Worm (Caenorhabditis elegans): Measurements from ENCODE around the gene nca-2.

The nca-2 gene

DNA sequence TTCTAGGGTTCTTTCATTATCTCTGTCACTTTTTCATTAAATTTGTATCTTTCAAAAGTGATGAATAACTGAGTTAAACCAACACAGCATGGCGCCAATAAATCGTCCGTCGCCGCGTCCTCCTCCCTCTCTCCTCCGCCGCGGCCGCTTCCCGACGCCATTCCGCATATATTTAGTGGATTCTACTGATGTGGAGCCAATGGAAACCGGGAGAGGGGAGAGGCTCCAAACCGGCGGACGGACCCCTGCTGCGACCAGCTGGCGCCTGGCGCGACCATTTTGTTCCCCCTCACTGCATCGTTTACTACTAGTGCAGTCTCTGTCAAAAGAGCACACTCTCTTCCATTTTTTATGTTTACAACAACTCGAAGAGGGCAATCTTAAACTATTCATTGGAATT, 14.2 kb upstream of the nca-2 start:
- TF ChIP-seq ceh-30 (tag; optimal IDR thresholded peaks at IDR 0.05) (no peak), pha-4 (tag; optimal IDR thresholded peaks at IDR 0.05) (no peak), hlh-6 (tag; optimal IDR thresholded peaks at IDR 0.05) (no peak), ceh-9 (tag; optimal IDR thresholded peaks at IDR 0.05) (no peak), ttx-3 (tag; optimal IDR thresholded peaks at IDR 0.05) (no peak), sox-2 (GFP tag; IDR thresholded peaks at IDR 0.05) (no peak), elt-4 (tag; optimal IDR thresholded peaks at IDR 0.05) (peak; percentile 20), ceh-48 (tag; optimal IDR thresholded peaks at IDR 0.05) (no peak)

DNA sequence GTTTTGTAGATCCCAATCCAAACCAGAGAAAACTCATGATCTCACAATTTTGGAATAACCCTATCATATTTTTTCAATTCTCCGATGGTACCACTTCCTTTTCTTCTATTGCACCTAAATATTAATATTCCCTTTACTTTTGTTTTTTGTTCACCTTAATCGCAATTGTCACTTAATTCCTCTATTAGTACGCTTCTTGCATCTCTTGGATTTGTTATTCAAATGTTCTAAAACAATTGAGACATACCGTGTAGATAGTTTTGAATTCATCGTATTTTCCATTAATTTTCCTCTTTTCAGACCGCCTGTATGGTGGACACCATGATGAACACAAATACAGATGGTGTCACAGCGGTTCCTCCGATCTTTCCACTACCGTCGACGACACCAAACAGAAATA, 13.5 kb upstream of the nca-2 start, which contains the start of gene flh-2:
Gene flh-2 (plus strand): TSS at position 301 of the 400 bp plus-strand sequence.
- no peak for TF ChIP-seq ets-4 (tag; optimal IDR thresholded peaks at IDR 0.05)
- no peak for TF ChIP-seq ceh-24 (tag; optimal IDR thresholded peaks at IDR 0.05)
- TF ChIP-seq ceh-30 (tag; optimal IDR thresholded peaks at IDR 0.05): no peak
- TF ChIP-seq tbx-2 (tag; optimal IDR thresholded peaks at IDR 0.05): no peak
- no peak for TF ChIP-seq che-1 (tag; optimal IDR thresholded peaks at IDR 0.05)
- no peak for TF ChIP-seq ceh-48 (tag; optimal IDR thresholded peaks at IDR 0.05)
- no peak for TF ChIP-seq ztf-16 (tag; optimal IDR thresholded peaks at IDR 0.05)
- TF ChIP-seq K02D7.2 (tag; optimal IDR thresholded peaks at IDR 0.05): no peak
- TF ChIP-seq ceh-45 (GFP tag; IDR thresholded peaks at IDR 0.05): no peak
- TF ChIP-seq lim-6 (tag; optimal IDR thresholded peaks at IDR 0.05): no peak

DNA sequence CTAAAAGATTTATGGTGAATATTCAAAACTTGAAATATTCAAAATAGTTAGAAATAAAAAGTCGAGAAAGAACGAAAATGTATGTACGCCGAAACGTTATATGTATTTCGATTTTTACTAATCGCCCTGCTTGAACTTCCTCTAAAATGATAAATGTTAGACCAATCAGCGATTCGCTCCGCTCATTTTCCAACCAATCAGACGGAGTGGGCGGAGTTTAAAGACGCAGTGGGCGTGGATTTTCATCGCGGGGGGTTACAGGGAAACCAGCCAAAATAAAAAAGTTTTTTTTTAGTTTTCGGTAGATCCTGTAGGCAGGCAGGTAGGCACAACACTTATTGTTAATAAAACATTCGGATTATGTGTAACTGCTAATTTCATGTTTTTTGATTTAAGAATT, 12.4 kb upstream of the nca-2 start:
- TF ChIP-seq ceh-9 (tag; optimal IDR thresholded peaks at IDR 0.05): no peak
- peak; percentile 90 for TF ChIP-seq nfya-1 (tag; optimal IDR thresholded peaks at IDR 0.05)

DNA sequence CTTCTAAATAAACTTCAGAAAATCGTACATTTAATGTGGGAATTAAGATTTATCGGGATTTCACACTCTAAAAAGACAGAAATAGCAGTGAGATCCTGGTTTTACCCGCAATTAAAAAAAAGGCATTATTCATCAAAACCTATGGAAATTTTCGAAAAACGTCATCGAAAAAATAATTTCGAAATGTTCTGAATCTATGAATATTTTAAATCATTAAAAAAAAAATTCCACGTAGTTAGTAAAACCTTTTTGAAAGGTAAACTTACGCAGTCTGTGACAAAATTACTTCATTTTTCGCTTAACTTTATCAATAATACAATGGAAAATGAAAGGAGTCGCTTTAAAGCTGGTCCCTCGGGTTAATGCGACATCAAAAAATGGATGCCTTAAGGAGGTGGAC, 8.8 kb upstream of the nca-2 start, which contains the start of gene C26E6.1:
Gene C26E6.1 (plus strand): TSS at position 301 of the 400 bp plus-strand sequence.
- TF ChIP-seq elt-2 (tag; optimal IDR thresholded peaks at IDR 0.05): no peak
- no peak for TF ChIP-seq C38D4.7 (GFP tag; optimal IDR thresholded peaks at IDR 0.05)
- no peak for TF ChIP-seq ceh-6 (GFP tag; optimal IDR thresholded peaks at IDR 0.05)
- no peak for TF ChIP-seq pax-1 (tag; optimal IDR thresholded peaks at IDR 0.05)
- no peak for TF ChIP-seq ztf-16 (tag; optimal IDR thresholded peaks at IDR 0.05)
- TF ChIP-seq Y22D7AL.16 (tag; optimal IDR thresholded peaks at IDR 0.05): no peak

DNA sequence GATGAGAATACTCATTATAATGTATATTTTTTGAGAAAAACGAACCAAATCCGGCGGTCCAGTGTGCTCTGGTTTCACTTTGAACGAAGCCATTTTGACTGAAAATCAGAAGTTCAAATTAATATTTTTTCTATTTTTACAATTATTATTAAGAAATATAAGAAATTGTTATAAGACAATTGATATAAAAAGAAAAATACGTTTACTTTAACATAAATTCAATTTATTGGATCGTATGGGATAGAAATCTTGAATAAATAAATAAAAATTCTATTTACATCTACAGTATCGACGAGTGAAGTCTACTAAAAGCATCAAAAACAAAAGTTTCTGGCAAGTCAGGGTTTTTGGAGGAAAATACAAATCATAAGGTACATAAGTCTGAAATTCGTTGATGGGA, 5.2 kb upstream of the nca-2 start, which contains the start of gene C27F2.4:
Gene C27F2.4 (minus strand): TSS at position 101 of the 400 bp plus-strand sequence.
- TF ChIP-seq C38D4.7 (GFP tag; optimal IDR thresholded peaks at IDR 0.05): no peak
- no peak for TF ChIP-seq zip-5 (tag; optimal IDR thresholded peaks at IDR 0.05)
- no peak for TF ChIP-seq ceh-48 (tag; optimal IDR thresholded peaks at IDR 0.05)
- TF ChIP-seq ceh-31 (tag; optimal IDR thresholded peaks at IDR 0.05): no peak
- no peak for TF ChIP-seq ztf-16 (tag; optimal IDR thresholded peaks at IDR 0.05)
- no peak for TF ChIP-seq K02D7.2 (tag; optimal IDR thresholded peaks at IDR 0.05)
- no peak for TF ChIP-seq syd-9 (tag; optimal IDR thresholded peaks at IDR 0.05)
- TF ChIP-seq ceh-19 (GFP tag; optimal IDR thresholded peaks at IDR 0.05): no peak

DNA sequence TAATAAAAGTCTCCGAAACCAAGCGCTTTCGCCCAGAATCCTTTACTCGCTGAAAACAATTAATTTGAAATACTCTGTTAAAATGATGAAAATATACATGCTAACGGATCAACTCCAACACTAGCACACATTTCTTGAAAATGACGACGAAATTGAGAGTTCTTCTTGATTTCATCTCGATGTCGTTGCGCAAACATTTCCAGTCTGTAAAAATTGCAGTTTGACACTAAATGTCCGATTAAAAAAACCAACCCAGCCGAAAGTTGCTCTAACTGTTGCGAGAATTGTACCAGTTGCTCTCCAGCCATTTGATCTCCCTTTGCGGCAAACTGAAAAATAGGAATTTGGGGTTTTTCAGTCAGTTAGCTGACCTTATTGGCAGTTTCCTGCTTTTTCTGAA, 4.1 kb upstream of the nca-2 start:
- no peak for TF ChIP-seq unc-3 (GFP tag; conservative IDR thresholded peaks at IDR 0.05)
- TF ChIP-seq unc-3 (tag; optimal IDR thresholded peaks at IDR 0.05): no peak
- no peak for TF ChIP-seq pat-9 (tag; optimal IDR thresholded peaks at IDR 0.05)
- no peak for TF ChIP-seq ceh-45 (GFP tag; IDR thresholded peaks at IDR 0.05)
- TF ChIP-seq mec-3 (tag; optimal IDR thresholded peaks at IDR 0.05; ENCODE audit: borderline replicate concordance): no peak
- no peak for TF ChIP-seq unc-42 (tag; optimal IDR thresholded peaks at IDR 0.05)
- TF ChIP-seq sox-4 (tag; optimal IDR thresholded peaks at IDR 0.05): no peak
- TF ChIP-seq ama-1 (optimal IDR thresholded peaks at IDR 0.05): no peak
- TF ChIP-seq ceh-9 (tag; optimal IDR thresholded peaks at IDR 0.05): no peak
- no peak for TF ChIP-seq ceh-14 (tag; optimal IDR thresholded peaks at IDR 0.05)
- TF ChIP-seq fax-1 (tag; optimal IDR thresholded peaks at IDR 0.05): no peak
- TF ChIP-seq che-1 (tag; optimal IDR thresholded peaks at IDR 0.05): no peak
- TF ChIP-seq sox-2 (GFP tag; IDR thresholded peaks at IDR 0.05): no peak
- no peak for TF ChIP-seq T23F11.4 (GFP tag; optimal IDR thresholded peaks at IDR 0.05)
- no peak for TF ChIP-seq ceh-2 (tag; optimal IDR thresholded peaks at IDR 0.05)
- TF ChIP-seq lin-11 (tag; optimal IDR thresholded peaks at IDR 0.05): no peak
- no peak for TF ChIP-seq pros-1 (tag; optimal IDR thresholded peaks at IDR 0.05)

All from whole organism, late embryonic.